Worm (Caenorhabditis elegans) whole organism, late embryonic: ENCODE measurements around the gene Y116A8C.465.
"Not testable (repeated sequence)": the region's sequence is repeated elsewhere in the genome, so short reads cannot be mapped to it uniquely, and the experiment has no call there.

Experiments used
- C08G9.2 ChIP-seq: sonication (generic microtip); optimal IDR thresholded peaks from 2 replicates; lab custom pipeline; 2016; ENCODE audit warnings: mild to moderate bottlenecking, missing genetic modification characterization, moderate library complexity, missing compliant biosample characterization
- F13H6.1 ChIP-seq: sonication (generic microtip); optimal IDR thresholded peaks from 2 replicates; lab custom pipeline; 2016; ENCODE audit warnings: missing genetic modification characterization, missing compliant biosample characterization
- K02D7.2 ChIP-seq: sonication (generic microtip); optimal IDR thresholded peaks from 2 replicates; lab custom pipeline; 2017; ENCODE audit warnings: mild to moderate bottlenecking, missing genetic modification characterization, missing compliant biosample characterization
- Y22D7AL.16 ChIP-seq: sonication (generic microtip); optimal IDR thresholded peaks from 2 replicates; lab custom pipeline; 2016; ENCODE audit warnings: missing genetic modification characterization, missing compliant biosample characterization
- ceh-18 ChIP-seq: sonication (generic microtip); optimal IDR thresholded peaks from 2 replicates; lab custom pipeline; 2016; ENCODE audit warnings: missing genetic modification characterization, missing compliant biosample characterization
- ceh-2 ChIP-seq: sonication (generic microtip); optimal IDR thresholded peaks from 2 replicates; lab custom pipeline; 2016; ENCODE audit warnings: missing genotype, missing genetic modification characterization, missing compliant biosample characterization
- ceh-30 ChIP-seq: fragments of 150-350 bp; optimal IDR thresholded peaks from 2 replicates; lab custom pipeline; 2014; ENCODE audit warnings: missing biosample characterization, missing genetic modification characterization
- ceh-45 ChIP-seq: fragments of 200-800 bp; sonication (Bioruptor generic); IDR thresholded peaks from 2 replicates; pipeline ENCODE4 v1.3.6; 2022; ENCODE audit warnings: missing genetic modification reagents, missing genetic modification characterization, missing compliant biosample characterization
- ceh-48 ChIP-seq: sonication (generic microtip); optimal IDR thresholded peaks from 2 replicates; lab custom pipeline; 2016; ENCODE audit warnings: missing genetic modification characterization, inconsistent platforms, missing compliant biosample characterization
- ceh-9 ChIP-seq: sonication (generic microtip); optimal IDR thresholded peaks from 2 replicates; lab custom pipeline; 2016; ENCODE audit warnings: mild to moderate bottlenecking, missing genetic modification characterization, inconsistent platforms, missing compliant biosample characterization
- che-1 ChIP-seq: sonication (generic microtip); optimal IDR thresholded peaks from 2 replicates; lab custom pipeline; 2016; ENCODE audit warnings: mild to moderate bottlenecking, missing genetic modification characterization, missing compliant biosample characterization
- dmd-4 ChIP-seq: sonication (generic microtip); optimal IDR thresholded peaks from 2 replicates; lab custom pipeline; 2016; ENCODE audit warnings: borderline replicate concordance, missing genetic modification characterization, missing compliant biosample characterization
- dve-1 ChIP-seq: sonication (generic microtip); optimal IDR thresholded peaks from 2 replicates; lab custom pipeline; 2017; ENCODE audit warnings: antibody characterized with exemption, mild to moderate bottlenecking, missing genetic modification characterization, missing compliant biosample characterization
- elt-2 ChIP-seq: sonication (generic microtip); optimal IDR thresholded peaks from 2 replicates; lab custom pipeline; 2016; ENCODE audit warnings: missing genetic modification reagents, missing genetic modification characterization, missing compliant biosample characterization
- elt-4 ChIP-seq: sonication (generic microtip); optimal IDR thresholded peaks from 2 replicates; lab custom pipeline; 2016; ENCODE audit warnings: missing genetic modification characterization, missing compliant biosample characterization
- eyg-1 ChIP-seq: sonication (generic microtip); optimal IDR thresholded peaks from 2 replicates; lab custom pipeline; 2016; ENCODE audit warnings: missing genotype, missing genetic modification characterization, missing compliant biosample characterization
- fax-1 ChIP-seq: sonication (generic microtip); optimal IDR thresholded peaks from 2 replicates; lab custom pipeline; 2016; ENCODE audit warnings: missing genotype, missing genetic modification characterization, missing compliant biosample characterization
- fkh-6 ChIP-seq: sonication (generic microtip); optimal IDR thresholded peaks from 2 replicates; lab custom pipeline; 2016; ENCODE audit warnings: missing genetic modification characterization, missing compliant biosample characterization
- hlh-15 ChIP-seq: sonication (generic microtip); optimal IDR thresholded peaks from 2 replicates; lab custom pipeline; 2016; ENCODE audit warnings: missing genetic modification characterization, missing compliant biosample characterization
- hlh-30 ChIP-seq: sonication (generic microtip); optimal IDR thresholded peaks from 2 replicates; lab custom pipeline; 2017; ENCODE audit warnings: antibody characterized with exemption, missing genetic modification characterization, missing compliant biosample characterization; ENCODE audit not compliant: insufficient read depth
- hlh-6 ChIP-seq: sonication (generic microtip); optimal IDR thresholded peaks from 2 replicates; lab custom pipeline; 2016; ENCODE audit warnings: missing genotype, missing genetic modification characterization, missing compliant biosample characterization
- lim-6 ChIP-seq: sonication (generic microtip); optimal IDR thresholded peaks from 2 replicates; lab custom pipeline; 2016; ENCODE audit warnings: missing genetic modification characterization, missing compliant biosample characterization
- madf-2 ChIP-seq: sonication (generic microtip); optimal IDR thresholded peaks from 2 replicates; lab custom pipeline; 2017; ENCODE audit warnings: missing genetic modification characterization, missing compliant biosample characterization
- pat-9 ChIP-seq: fragments of 200-800 bp; sonication (Bioruptor generic); optimal IDR thresholded peaks from 2 replicates; lab custom pipeline; 2018; ENCODE audit warnings: mild to moderate bottlenecking, missing genetic modification characterization, moderate library complexity, missing compliant biosample characterization
- pqm-1 ChIP-seq: sonication (generic microtip); optimal IDR thresholded peaks from 2 replicates; lab custom pipeline; 2016; ENCODE audit warnings: missing genetic modification characterization, missing compliant biosample characterization
- rnt-1 ChIP-seq: sonication (generic microtip); optimal IDR thresholded peaks from 2 replicates; lab custom pipeline; 2016; ENCODE audit warnings: missing genetic modification characterization, missing compliant biosample characterization
- sdc-2 ChIP-seq: sonication (generic microtip); optimal IDR thresholded peaks from 2 replicates; lab custom pipeline; 2016; ENCODE audit warnings: missing genotype, missing genetic modification characterization, missing compliant biosample characterization
- sox-4 ChIP-seq: sonication (generic microtip); optimal IDR thresholded peaks from 2 replicates; lab custom pipeline; 2017; ENCODE audit warnings: mild to moderate bottlenecking, missing genetic modification characterization, inconsistent platforms, missing compliant biosample characterization
- ztf-16 ChIP-seq: sonication (generic microtip); optimal IDR thresholded peaks from 2 replicates; lab custom pipeline; 2017; ENCODE audit warnings: missing genetic modification characterization, missing compliant biosample characterization

The Y116A8C.465 gene

DNA sequence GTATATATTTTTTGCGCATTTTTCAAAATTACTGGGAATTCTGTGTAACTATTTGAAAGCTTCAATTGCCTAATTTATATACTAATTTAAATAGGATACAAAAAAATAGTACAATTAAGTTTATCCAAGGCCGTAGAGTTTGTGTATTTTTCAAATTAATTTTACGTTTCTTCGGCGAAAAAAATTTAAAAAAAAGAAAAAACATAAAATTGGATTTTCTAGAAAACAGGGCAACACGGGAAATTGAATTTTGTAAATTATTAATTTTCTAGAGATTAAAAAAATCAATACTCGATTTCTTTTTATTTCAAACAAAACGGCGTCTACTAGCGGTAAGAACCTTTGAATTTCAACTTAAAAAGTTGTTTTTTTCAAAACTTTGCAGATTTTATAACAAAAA is 11.8 kb upstream of the Y116A8C.465 start, which contains the start of gene Y116A8C.23:
Gene Y116A8C.23 (plus strand): TSS at position 301 of the 400 bp plus-strand sequence.
- TF ChIP-seq sdc-2 (tag; lab: Kevin White, UChicago) (no peak), dve-1 (no peak), elt-2 (tag; lab: Kevin White, UChicago) (no peak), fkh-6 (tag; lab: Kevin White, UChicago) (no peak), rnt-1 (tag; lab: Kevin White, UChicago) (no peak)

DNA sequence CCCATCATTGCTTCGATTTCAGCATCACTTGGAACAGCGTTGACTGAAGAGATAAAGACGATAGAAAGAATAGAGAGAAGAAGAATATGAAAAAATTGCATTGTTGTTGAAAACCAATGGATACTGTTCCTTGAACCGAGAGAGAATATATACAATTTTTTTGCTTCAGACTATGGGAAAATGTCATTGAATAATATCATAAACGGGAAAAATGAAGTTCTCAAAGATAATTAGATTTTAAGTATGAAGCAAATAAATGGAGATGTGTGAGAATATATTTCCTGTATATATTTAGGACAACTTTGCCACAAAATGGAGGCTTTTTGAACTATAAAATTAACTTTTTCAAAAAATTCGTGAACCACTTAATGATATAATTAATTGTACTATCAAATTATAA is 7.0 kb upstream of the Y116A8C.465 start, which contains the start of gene Y116A8C.44:
Gene Y116A8C.44 (minus strand): TSS at position 101 of the 400 bp plus-strand sequence.
- TF ChIP-seq che-1 (tag; lab: Kevin White, UChicago) (no peak), ceh-9 (tag; lab: Kevin White, UChicago) (no peak), pat-9 (no peak), ceh-45 (GFP tag; lab: Robert Waterston, UW) (no peak), lim-6 (tag; lab: Kevin White, UChicago) (no peak), hlh-15 (tag; lab: Kevin White, UChicago) (no peak), ztf-16 (tag; lab: Kevin White, UChicago) (no peak)

DNA sequence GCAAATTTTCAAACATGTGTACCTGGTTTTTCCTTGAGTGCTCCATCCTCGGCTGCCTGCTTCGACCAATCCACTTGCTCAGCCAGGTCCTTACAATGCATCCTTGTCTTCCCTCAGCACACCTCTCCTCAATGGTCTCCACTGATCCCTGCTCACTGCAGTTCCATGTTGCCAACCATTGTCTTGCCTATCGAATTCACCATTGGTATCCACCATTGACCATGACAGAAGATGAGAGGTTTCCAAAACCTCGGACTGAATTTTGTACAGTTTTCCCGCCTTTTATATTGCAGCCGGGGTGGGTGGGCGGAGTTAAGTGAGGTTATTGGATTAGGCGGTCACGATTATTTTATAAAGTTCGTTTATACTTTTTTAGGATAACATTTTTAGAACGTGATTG is 1.3 kb upstream of the Y116A8C.465 start, which contains the start of gene Y116A8C.467:
Gene Y116A8C.467 (minus strand): TSS at position 101 of the 400 bp plus-strand sequence.
- TF ChIP-seq ceh-18, fkh-6, ceh-2 (tag; lab: Kevin White, UChicago): not testable (repeated sequence)

DNA sequence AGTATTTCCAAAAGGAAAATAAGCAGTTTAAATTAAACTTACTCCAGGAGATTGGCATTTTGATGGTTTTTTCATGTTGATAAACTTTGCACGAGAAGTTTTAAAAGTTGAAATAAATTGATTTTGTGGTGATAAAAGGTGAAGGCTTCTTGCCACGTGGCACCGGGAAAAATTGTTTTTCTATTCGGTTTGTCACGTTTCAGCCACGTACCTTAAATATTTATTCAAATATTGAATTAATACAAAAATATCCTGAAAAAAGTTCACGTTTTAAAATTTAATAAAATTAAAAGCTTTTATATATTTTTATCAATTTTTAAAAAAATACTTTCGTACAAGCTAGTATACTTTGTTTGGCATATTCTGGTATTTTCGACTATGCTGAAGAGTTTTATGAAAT is 5.8 kb downstream of the Y116A8C.465 start, which contains the start of gene Y116A8C.24:
Gene Y116A8C.24 (minus strand): TSS at position 101 of the 400 bp plus-strand sequence.
- not testable (repeated sequence) for TF ChIP-seq sox-4, Y22D7AL.16, madf-2 (tag; lab: Kevin White, UChicago)

DNA sequence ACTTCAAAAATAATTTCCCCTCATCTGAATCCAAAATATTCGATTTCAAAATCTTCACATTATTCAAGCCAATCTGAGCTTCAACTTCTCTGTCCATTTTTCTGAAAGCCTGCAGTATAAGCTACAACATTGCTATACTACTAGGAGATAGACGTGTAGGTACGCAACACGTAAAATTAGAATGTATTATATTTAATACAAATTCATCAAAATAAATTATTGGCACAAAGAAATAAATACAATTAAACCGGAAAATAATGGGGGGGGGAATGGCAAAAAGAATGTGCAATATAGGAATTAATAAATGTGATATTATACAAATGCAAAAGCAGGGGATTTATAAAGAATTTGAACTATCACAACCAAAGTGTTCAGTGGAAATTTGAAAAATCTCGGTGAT is 13.6 kb downstream of the Y116A8C.465 start, which contains the start of gene Y116A8C.25:
Gene Y116A8C.25 (minus strand): TSS at position 101 of the 400 bp plus-strand sequence.
- TF ChIP-seq ceh-45 (GFP tag; lab: Robert Waterston, UW) (no peak), pqm-1 (no peak), elt-4 (no peak), sox-4 (tag; lab: Kevin White, UChicago) (no peak), K02D7.2 (no peak), ceh-30 (tag; lab: Kevin White, UChicago) (no peak), lim-6 (tag; lab: Kevin White, UChicago) (no peak), ceh-48 (tag; lab: Kevin White, UChicago) (no peak), F13H6.1 (tag; lab: Kevin White, UChicago) (no peak), eyg-1 (tag; lab: Kevin White, UChicago) (no peak)

DNA sequence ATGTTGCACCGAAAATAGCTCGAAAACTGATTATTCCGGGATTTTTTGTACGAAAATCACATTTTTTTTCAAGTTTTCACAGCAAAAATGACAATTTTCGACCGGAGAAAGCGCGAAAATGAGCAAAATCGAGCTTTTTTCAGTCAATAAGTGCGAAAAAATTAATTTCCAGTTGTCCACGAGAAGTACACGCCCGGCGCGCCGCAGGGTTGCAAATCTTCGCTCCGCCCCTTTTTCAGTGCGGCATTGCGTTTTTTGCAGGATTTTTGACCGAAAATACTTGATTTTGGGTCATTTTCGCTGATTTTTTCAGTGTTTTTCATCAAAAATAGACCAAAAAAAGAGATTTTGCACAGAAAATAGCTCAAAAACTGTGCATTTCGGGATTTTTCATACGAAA is 19.3 kb downstream of the Y116A8C.465 start:
- TF ChIP-seq dmd-4 (tag; lab: Kevin White, UChicago) (no peak), hlh-15 (tag; lab: Kevin White, UChicago) (no peak), madf-2 (tag; lab: Kevin White, UChicago) (no peak), ceh-9 (tag; lab: Kevin White, UChicago) (no peak), hlh-30 (tag; lab: Kevin White, UChicago) (no peak), C08G9.2 (no peak)

DNA sequence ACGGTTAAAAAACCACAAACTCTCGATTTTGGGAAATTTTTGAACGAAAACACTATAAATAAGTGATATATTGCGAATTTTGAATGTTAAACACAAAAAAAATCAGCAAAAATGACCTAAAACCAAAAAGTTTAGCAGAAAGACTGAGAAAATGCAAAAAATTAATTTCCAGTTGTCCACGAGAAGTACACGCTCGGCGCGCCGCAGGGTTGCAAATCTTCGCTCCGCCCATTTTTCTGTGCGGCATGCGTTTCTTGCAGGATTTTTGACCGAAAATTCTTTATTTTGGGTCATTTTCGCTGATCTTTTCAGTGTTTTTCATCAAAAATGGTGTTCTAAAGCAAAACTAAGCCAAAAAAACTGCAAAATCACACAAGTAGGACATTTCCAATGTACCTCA is 19.8 kb downstream of the Y116A8C.465 start:
- TF ChIP-seq hlh-6 (tag; lab: Kevin White, UChicago), result no peak
- no peak for TF ChIP-seq pqm-1
- TF ChIP-seq fax-1 (tag; lab: Kevin White, UChicago), result no peak
- no peak for TF ChIP-seq ceh-9 (tag; lab: Kevin White, UChicago)
